Fruit fly (Drosophila melanogaster): ENCODE data around the gene PolD1.

The PolD1 gene

DNA sequence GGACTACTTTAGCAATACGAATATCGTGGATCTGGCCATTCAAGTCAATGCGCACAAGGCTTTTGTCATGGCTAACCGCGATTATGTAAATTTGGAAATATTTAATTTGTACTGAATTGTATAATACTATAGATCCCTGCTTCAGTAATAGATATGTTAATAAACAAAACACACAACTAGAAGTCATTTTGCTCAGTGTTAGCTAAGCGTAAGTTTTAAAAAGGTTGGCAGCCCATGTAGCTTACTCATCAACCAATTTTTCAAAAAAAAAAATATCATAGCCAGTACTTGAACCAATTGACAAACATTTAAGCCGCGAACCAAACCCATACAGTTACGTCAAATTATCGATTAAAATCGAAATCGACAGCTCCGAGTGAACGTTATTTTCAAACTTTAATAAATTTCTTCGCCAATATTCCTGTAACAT, 49.4 kb upstream of the PolD1 start (continued):
- TF ChIP-seq Med (GFP tag) (peak; percentile 97), MBD-R2 (GFP tag; IDR thresholded peaks at IDR 0.05) (peak; percentile 75; the same call in 1 of the 2 replicates), CG8281 (tag; optimal IDR thresholded peaks at IDR 0.05) (peak; percentile 43), CG17612 (GFP tag; IDR thresholded peaks at IDR 0.05) (peak; percentile 36; the same call in 1 of the 2 replicates), toy (GFP tag; IDR thresholded peaks at IDR 0.05) (0 out of 2 replicates have a peak, but pooled peaks have one; percentile 26), caup (GFP tag; optimal IDR thresholded peaks at IDR 0.05; ENCODE audit: severe bottlenecking) (peak; percentile 83), CG34376 (GFP tag; optimal IDR thresholded peaks at IDR 0.05) (peak; percentile 73), croc (GFP tag; conservative IDR thresholded peaks at IDR 0.05) (peak; percentile 24; the same call in 1 of the 3 replicates), CG34422 (GFP tag; IDR thresholded peaks at IDR 0.05) (peak; percentile 61; the same call in 2 of the 3 replicates), Nf-YA (GFP tag; IDR thresholded peaks at IDR 0.05) (0 out of 2 replicates have a peak, but pooled peaks have one; percentile 15), CG1792 (GFP tag; optimal IDR thresholded peaks at IDR 0.05) (peak; percentile 68), Poxn (GFP tag; IDR thresholded peaks at IDR 0.05) (no peak), tll (GFP tag; optimal IDR thresholded peaks at IDR 0.05) (peak in 1 of 2 experiments; percentile 19), aop (GFP tag; IDR thresholded peaks at IDR 0.05) (no peak), CG12942 (GFP tag; optimal IDR thresholded peaks at IDR 0.05) (peak; percentile 67), corto (GFP tag; optimal IDR thresholded peaks at IDR 0.05) (no peak), Dp (GFP tag; optimal IDR thresholded peaks at IDR 0.05) (peak; percentile 62), CG9609 (GFP tag; optimal IDR thresholded peaks at IDR 0.05) (peak; percentile 60), da (GFP tag; optimal IDR thresholded peaks at IDR 0.05) (peak; percentile 59), bab2 (GFP tag; optimal IDR thresholded peaks at IDR 0.05) (peak; percentile 75), CG2889 (GFP tag; IDR thresholded peaks at IDR 0.05) (peak; percentile 69; the same call in 2 of the 3 replicates), jing (GFP tag; optimal IDR thresholded peaks at IDR 0.05) (peak; percentile 27), CG8944 (GFP tag; optimal IDR thresholded peaks at IDR 0.05) (peak; percentile 52), lbe (GFP tag; optimal IDR thresholded peaks at IDR 0.05) (peak; percentile 18), pnt (GFP tag; optimal IDR thresholded peaks at IDR 0.05) (peak; percentile 54), TFAM (GFP tag; optimal IDR thresholded peaks at IDR 0.05) (no peak), CG7786 (GFP tag; optimal IDR thresholded peaks at IDR 0.05) (peak; percentile 61), chm (GFP tag; IDR thresholded peaks at IDR 0.05) (peak; percentile 81), cato (GFP tag; optimal IDR thresholded peaks at IDR 0.05; ENCODE audit: borderline replicate concordance) (peak; percentile 36), nerfin-1 (tag; optimal IDR thresholded peaks at IDR 0.05) (peak; percentile 65), pfk (GFP tag; optimal IDR thresholded peaks at IDR 0.05) (no peak), CG13123 (GFP tag; optimal IDR thresholded peaks at IDR 0.05) (peak; percentile 54), ase (GFP tag; IDR thresholded peaks at IDR 0.05) (peak; percentile 63; the same call in 2 of the 3 replicates), mam (GFP tag; optimal IDR thresholded peaks at IDR 0.05) (peak; percentile 81), seq (GFP tag; IDR thresholded peaks at IDR 0.05) (peak; percentile 70), HLH54F (GFP tag; optimal IDR thresholded peaks at IDR 0.05) (peak; percentile 76), abd-A (tag; optimal IDR thresholded peaks at IDR 0.05) (no peak), dan (GFP tag; IDR thresholded peaks at IDR 0.05) (no peak), CG1603 (tag; optimal IDR thresholded peaks at IDR 0.05) (peak; percentile 92), Scr (GFP tag; IDR thresholded peaks at IDR 0.05; ENCODE audit: partially characterized antibody) (peak; percentile 52), sqz (GFP tag; optimal IDR thresholded peaks at IDR 0.05) (no peak), CG3163 (GFP tag; optimal IDR thresholded peaks at IDR 0.05) (peak; percentile 41), CG11723 (GFP tag; optimal IDR thresholded peaks at IDR 0.05) (peak; percentile 45), tx (GFP tag; optimal IDR thresholded peaks at IDR 0.05) (peak; percentile 43), CG5245 (GFP tag; optimal IDR thresholded peaks at IDR 0.05) (peak; percentile 59), CG3995 (GFP tag; optimal IDR thresholded peaks at IDR 0.05) (peak; percentile 6), nmo (GFP tag; optimal IDR thresholded peaks at IDR 0.05) (peak; percentile 77), prd (optimal IDR thresholded peaks at IDR 0.05) (no peak), prd (GFP tag; IDR thresholded peaks at IDR 0.05) (peak; percentile 75), sob (GFP tag; IDR thresholded peaks at IDR 0.05) (peak; percentile 87), dysf (GFP tag; IDR thresholded peaks at IDR 0.05) (peak; percentile 77)
